Worm (Caenorhabditis elegans): Measurements from ENCODE around the gene srj-14.

DNA sequence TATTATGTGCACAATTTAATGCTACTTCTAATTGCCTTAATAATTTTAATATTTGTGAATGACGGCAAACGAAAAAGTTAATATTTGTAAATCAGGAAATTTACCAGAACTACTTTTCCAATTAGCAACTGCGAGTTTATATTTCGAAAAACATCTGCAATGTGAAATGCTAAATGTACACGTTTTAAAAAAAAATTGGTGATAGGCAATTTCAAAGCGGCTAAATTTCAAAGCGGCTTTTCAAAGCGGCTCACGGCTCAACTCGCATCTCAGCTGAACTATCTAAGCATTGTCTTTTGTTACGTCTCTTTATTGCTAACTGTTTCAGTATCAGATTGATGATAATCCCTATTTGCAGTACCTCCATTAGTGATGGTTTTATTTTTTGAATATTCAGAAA, 29.7 kb upstream of the srj-14 start, which contains the start of gene srh-187:
- TF ChIP-seq nhr-71 (tag; optimal IDR thresholded peaks at IDR 0.05) (no peak), unc-86 (tag; optimal IDR thresholded peaks at IDR 0.05) (no peak), mdl-1 (tag; optimal IDR thresholded peaks at IDR 0.05) (no peak), nhr-237 (tag; optimal IDR thresholded peaks at IDR 0.05) (no peak), snpc-4 (tag; optimal IDR thresholded peaks at IDR 0.05) (no peak), ceh-82 (tag; optimal IDR thresholded peaks at IDR 0.05) (no peak), nhr-77 (tag; optimal IDR thresholded peaks at IDR 0.05) (no peak), nhr-28 (tag; optimal IDR thresholded peaks at IDR 0.05) (no peak), lin-13 (GFP tag; optimal IDR thresholded peaks at IDR 0.05) (no peak), elt-3 (tag; optimal IDR thresholded peaks at IDR 0.05) (no peak)
